Fruit fly (Drosophila melanogaster): ENCODE data around the gene Indy.

The Indy gene

dm6 chr3L:18812141-18812736 lies 33.8 kb downstream of the Indy start:
- TF ChIP-seq CG12768 (GFP tag; optimal IDR thresholded peaks at IDR 0.05) (no peak), kay (GFP tag; ENCODE audit: borderline replicate concordance) (peak; percentile 90), toe (GFP tag; optimal IDR thresholded peaks at IDR 0.05) (no peak), cic (GFP tag; optimal IDR thresholded peaks at IDR 0.05) (peak; percentile 21)

dm6 chr3L:18810469-18810868 lies 35.6 kb downstream of the Indy start:
- TF ChIP-seq Clk (GFP tag; optimal IDR thresholded peaks at IDR 0.05): no peak
- TF ChIP-seq CG33017 (tag; optimal IDR thresholded peaks at IDR 0.05): peak; percentile 36
- TF ChIP-seq pad (GFP tag; optimal IDR thresholded peaks at IDR 0.05): no peak
- no peak for TF ChIP-seq ovo (GFP tag; optimal IDR thresholded peaks at IDR 0.05)
- no peak for TF ChIP-seq CG11617 (GFP tag; optimal IDR thresholded peaks at IDR 0.05)
- no peak for TF ChIP-seq Crg-1 (GFP tag; optimal IDR thresholded peaks at IDR 0.05)
- TF ChIP-seq Hr96 (GFP tag; optimal IDR thresholded peaks at IDR 0.05): no peak
- TF ChIP-seq Mnt (GFP tag; optimal IDR thresholded peaks at IDR 0.05): no peak
- peak; percentile 71 for TF ChIP-seq cic (GFP tag; optimal IDR thresholded peaks at IDR 0.05)
- peak; percentile 16 for TF ChIP-seq CG12768 (GFP tag; optimal IDR thresholded peaks at IDR 0.05)
- no peak for TF ChIP-seq CG5204 (GFP tag; optimal IDR thresholded peaks at IDR 0.05)
- no peak for TF ChIP-seq bab1 (GFP tag; optimal IDR thresholded peaks at IDR 0.05)
- TF ChIP-seq cnc (optimal IDR thresholded peaks at IDR 0.05): no peak
- no peak for TF ChIP-seq CG7045 (GFP tag; optimal IDR thresholded peaks at IDR 0.05)
- TF ChIP-seq CG14711 (tag; optimal IDR thresholded peaks at IDR 0.05): no peak
- TF ChIP-seq toe (GFP tag; optimal IDR thresholded peaks at IDR 0.05): no peak
- no peak for TF ChIP-seq tj (GFP tag; optimal IDR thresholded peaks at IDR 0.05)
- TF ChIP-seq kay (GFP tag; ENCODE audit: borderline replicate concordance): peak; percentile 75
- TF ChIP-seq CG7101 (tag; optimal IDR thresholded peaks at IDR 0.05): no peak
- TF ChIP-seq CG1620 (GFP tag; optimal IDR thresholded peaks at IDR 0.05): no peak

dm6 chr3L:18809067-18809466 lies 37.0 kb downstream of the Indy start:
- TF ChIP-seq kay (GFP tag; ENCODE audit: borderline replicate concordance) (no peak), Hr96 (GFP tag; optimal IDR thresholded peaks at IDR 0.05) (no peak), CG33017 (tag; optimal IDR thresholded peaks at IDR 0.05) (no peak), Clk (GFP tag; optimal IDR thresholded peaks at IDR 0.05) (no peak), CG12768 (GFP tag; optimal IDR thresholded peaks at IDR 0.05) (no peak), CG5204 (GFP tag; optimal IDR thresholded peaks at IDR 0.05) (no peak), CG7101 (tag; optimal IDR thresholded peaks at IDR 0.05) (no peak), cnc (optimal IDR thresholded peaks at IDR 0.05) (no peak), CG11617 (GFP tag; optimal IDR thresholded peaks at IDR 0.05) (no peak), tj (GFP tag; optimal IDR thresholded peaks at IDR 0.05) (no peak)

DNA sequence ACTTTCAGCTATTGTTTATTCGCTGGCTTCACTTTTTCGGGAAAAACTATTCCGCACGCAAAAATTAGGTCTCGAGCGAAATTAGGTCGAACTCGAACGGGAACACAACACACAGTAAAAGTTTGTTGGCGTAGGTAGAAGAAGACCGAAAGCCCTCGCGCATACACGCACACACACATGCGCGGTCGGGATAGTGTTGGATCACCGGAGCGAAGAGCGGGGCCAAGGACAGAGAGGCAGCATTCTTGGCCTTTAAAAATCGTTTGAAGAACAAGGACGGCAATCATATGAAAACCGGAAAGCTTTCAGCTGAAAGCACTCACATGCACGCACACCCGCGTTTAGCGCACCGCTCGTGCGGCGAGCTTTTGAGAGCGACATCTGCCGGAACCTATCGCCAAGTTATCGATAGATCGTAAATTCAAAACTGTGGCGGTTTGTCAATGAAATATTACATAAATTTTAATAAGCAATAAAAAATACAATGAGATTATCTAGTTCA lies 44.8 kb downstream of the Indy start, which contains the start of gene ftz-f1:
TSS of gene ftz-f1 (minus strand) at position 116 of the 502 bp plus-strand sequence.
- TF ChIP-seq Hr96 (GFP tag; optimal IDR thresholded peaks at IDR 0.05) (no peak), Clk (GFP tag; optimal IDR thresholded peaks at IDR 0.05) (no peak), Crg-1 (GFP tag; optimal IDR thresholded peaks at IDR 0.05) (peak; percentile 18), tj (GFP tag; optimal IDR thresholded peaks at IDR 0.05) (peak; percentile 36), kay (GFP tag; ENCODE audit: borderline replicate concordance) (peak; percentile 56), CG11617 (GFP tag; optimal IDR thresholded peaks at IDR 0.05) (peak; percentile 52), toe (GFP tag; optimal IDR thresholded peaks at IDR 0.05) (no peak), CG14711 (tag; optimal IDR thresholded peaks at IDR 0.05) (peak; percentile 11), pad (GFP tag; optimal IDR thresholded peaks at IDR 0.05) (peak; percentile 82), CG1620 (GFP tag; optimal IDR thresholded peaks at IDR 0.05) (no peak), CG7101 (tag; optimal IDR thresholded peaks at IDR 0.05) (peak; percentile 71), cnc (optimal IDR thresholded peaks at IDR 0.05) (no peak), CG5204 (GFP tag; optimal IDR thresholded peaks at IDR 0.05) (no peak), cic (GFP tag; optimal IDR thresholded peaks at IDR 0.05) (peak; percentile 93), CG12768 (GFP tag; optimal IDR thresholded peaks at IDR 0.05) (peak; percentile 50), CG7045 (GFP tag; optimal IDR thresholded peaks at IDR 0.05) (peak; percentile 30), Mnt (GFP tag; optimal IDR thresholded peaks at IDR 0.05) (peak; percentile 85), ovo (GFP tag; optimal IDR thresholded peaks at IDR 0.05) (peak; percentile 30), CG33017 (tag; optimal IDR thresholded peaks at IDR 0.05) (peak; percentile 37), bab1 (GFP tag; optimal IDR thresholded peaks at IDR 0.05) (peak; percentile 66)

dm6 chr3L:18800100-18800841 lies 45.8 kb downstream of the Indy start:
- TF ChIP-seq kay (GFP tag; ENCODE audit: borderline replicate concordance) (peak; percentile 98), bab1 (GFP tag; optimal IDR thresholded peaks at IDR 0.05) (no peak), Crg-1 (GFP tag; optimal IDR thresholded peaks at IDR 0.05) (no peak), CG5204 (GFP tag; optimal IDR thresholded peaks at IDR 0.05) (no peak), Mnt (GFP tag; optimal IDR thresholded peaks at IDR 0.05) (peak; percentile 69), cic (GFP tag; optimal IDR thresholded peaks at IDR 0.05) (peak; percentile 70), CG7045 (GFP tag; optimal IDR thresholded peaks at IDR 0.05) (no peak), CG33017 (tag; optimal IDR thresholded peaks at IDR 0.05) (peak; percentile 37), Clk (GFP tag; optimal IDR thresholded peaks at IDR 0.05) (no peak), tj (GFP tag; optimal IDR thresholded peaks at IDR 0.05) (peak; percentile 10), pad (GFP tag; optimal IDR thresholded peaks at IDR 0.05) (peak; percentile 82)
